Worm (Caenorhabditis elegans): Measurements from ENCODE around the gene sdf-9.

Gene sdf-9

DNA sequence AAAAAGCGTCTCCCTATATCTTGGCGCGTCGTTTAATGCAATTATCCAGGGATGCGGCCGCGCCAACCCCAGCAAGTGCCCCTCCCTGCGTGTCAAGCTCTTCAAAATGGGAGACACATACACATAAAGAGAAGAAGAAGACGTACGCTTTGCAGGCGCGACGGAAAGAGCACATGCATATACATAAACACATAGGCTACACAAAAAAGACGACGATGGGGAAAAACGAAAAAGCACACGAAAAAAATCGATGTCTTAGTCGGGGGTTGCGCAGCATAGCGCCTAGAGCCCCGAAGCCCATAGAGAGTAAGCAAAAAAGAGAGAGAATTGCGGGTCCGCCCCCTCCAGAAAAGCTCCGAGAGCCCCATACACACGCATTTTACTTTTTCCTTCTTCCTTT, 8.9 kb upstream of the sdf-9 start, which contains the start of gene tpan-1:
Gene tpan-1, plus strand, starts transcription at position 398 of the 400 bp plus-strand sequence.
- TF ChIP-seq egl-43 (GFP tag; IDR thresholded peaks at IDR 0.05), result no peak
- peak in 1 of 2 experiments; percentile 82 for TF ChIP-seq mdl-1 (tag; optimal IDR thresholded peaks at IDR 0.05)
- peak in 1 of 2 experiments; percentile 85 for TF ChIP-seq unc-62 (GFP tag; optimal IDR thresholded peaks at IDR 0.05 in 1 of 2)
- no peak for TF ChIP-seq unc-62 (tag; optimal IDR thresholded peaks at IDR 0.05)
- no peak for TF ChIP-seq D1046.2 (GFP tag; IDR thresholded peaks at IDR 0.05)
- TF ChIP-seq set-16 (GFP tag; IDR thresholded peaks at IDR 0.05), result no peak
- TF ChIP-seq saeg-2 (GFP tag; IDR thresholded peaks at IDR 0.05), result peak; percentile 50; the same call in 1 of the 2 replicates
- TF ChIP-seq ctbp-1 (GFP tag; IDR thresholded peaks at IDR 0.05), result peak; percentile 82; the same call in 1 of the 2 replicates
- TF ChIP-seq hif-1 (tag; optimal IDR thresholded peaks at IDR 0.05), result peak in 1 of 2 experiments; percentile 92
- peak; percentile 42 for TF ChIP-seq hlh-30 (tag; optimal IDR thresholded peaks at IDR 0.05; ENCODE audit: insufficient read depth)
- TF ChIP-seq lsy-2 (tag; optimal IDR thresholded peaks at IDR 0.05), result peak in 1 of 2 experiments; percentile 67
- no peak for TF ChIP-seq daf-16 (GFP tag; optimal IDR thresholded peaks at IDR 0.05)
- peak; percentile 3 for TF ChIP-seq daf-16 (tag; optimal IDR thresholded peaks at IDR 0.05)
- TF ChIP-seq rbr-2 (tag; optimal IDR thresholded peaks at IDR 0.05), result peak; percentile 84
- 0 out of 2 replicates have a peak, but pooled peaks have one; percentile 20 for TF ChIP-seq dmd-6 (GFP tag; IDR thresholded peaks at IDR 0.05)
- TF ChIP-seq ces-1 (GFP tag; optimal IDR thresholded peaks at IDR 0.05), result peak; percentile 50
- TF ChIP-seq fkh-10 (GFP tag; optimal IDR thresholded peaks at IDR 0.05), result peak; percentile 53
- TF ChIP-seq mep-1 (tag; optimal IDR thresholded peaks at IDR 0.05), result peak; percentile 65
- 0 out of 2 replicates have a peak, but pooled peaks have one; percentile 20 for TF ChIP-seq nhr-42 (GFP tag; IDR thresholded peaks at IDR 0.05)
- peak; percentile 72 for TF ChIP-seq hmg-1.1 (GFP tag; IDR thresholded peaks at IDR 0.05)
- TF ChIP-seq vab-7 (GFP tag; IDR thresholded peaks at IDR 0.05), result 0 out of 2 replicates have a peak, but pooled peaks have one; percentile 5
- TF ChIP-seq ZK337.2 (GFP tag; IDR thresholded peaks at IDR 0.05), result no peak
- no peak for TF ChIP-seq ceh-20 (GFP tag; IDR thresholded peaks at IDR 0.05)
- TF ChIP-seq nhr-11 (tag; optimal IDR thresholded peaks at IDR 0.05), result peak; percentile 32
- peak; percentile 3 for TF ChIP-seq F37D6.2 (tag; optimal IDR thresholded peaks at IDR 0.05)
- peak; percentile 32 for TF ChIP-seq mes-2 (tag; optimal IDR thresholded peaks at IDR 0.05; ENCODE audit: poor library complexity, severe bottlenecking)
- no peak for TF ChIP-seq Y75B8A.6 (GFP tag; IDR thresholded peaks at IDR 0.05)
- no peak for TF ChIP-seq lin-38 (GFP tag; IDR thresholded peaks at IDR 0.05)
- no peak for TF ChIP-seq jun-1 (tag; optimal IDR thresholded peaks at IDR 0.05)
- peak; percentile 78 for TF ChIP-seq aha-1 (tag)
- TF ChIP-seq duxl-1 (tag; optimal IDR thresholded peaks at IDR 0.05; ENCODE audit: poor library complexity), result no peak
- TF ChIP-seq dmd-9 (GFP tag; IDR thresholded peaks at IDR 0.05), result 0 out of 2 replicates have a peak, but pooled peaks have one; percentile 38
- TF ChIP-seq unc-39 (tag; optimal IDR thresholded peaks at IDR 0.05), result no peak

ce11 chrV:20790011-20790410, 8.0 kb upstream of the sdf-9 start, which contains the start of gene Y44A6D.1:
Gene Y44A6D.1, minus strand, starts transcription at chrV:20790033.
- TF ChIP-seq mdl-1 (tag; optimal IDR thresholded peaks at IDR 0.05) (no peak), egl-43 (GFP tag; IDR thresholded peaks at IDR 0.05) (0 out of 2 replicates have a peak, but pooled peaks have one; percentile 39), aha-1 (tag) (peak; percentile 84), lin-1 (GFP tag; IDR thresholded peaks at IDR 0.05) (no peak), aly-2 (tag; optimal IDR thresholded peaks at IDR 0.05) (no peak), dmd-6 (GFP tag; IDR thresholded peaks at IDR 0.05) (0 out of 2 replicates have a peak, but pooled peaks have one; percentile 7), lin-38 (GFP tag; IDR thresholded peaks at IDR 0.05) (0 out of 2 replicates have a peak, but pooled peaks have one; percentile 5), attf-4 (tag; optimal IDR thresholded peaks at IDR 0.05) (no peak), set-16 (GFP tag; IDR thresholded peaks at IDR 0.05) (peak; percentile 37; the same call in 1 of the 2 replicates), ceh-28 (tag; optimal IDR thresholded peaks at IDR 0.05) (no peak)

- TF ChIP-seq Y48G9A.11 (GFP tag; IDR thresholded peaks at IDR 0.05), result no peak
- no peak for TF ChIP-seq attf-4 (tag; optimal IDR thresholded peaks at IDR 0.05)
- no peak for TF ChIP-seq daf-8 (GFP tag; IDR thresholded peaks at IDR 0.05)
- no peak for TF ChIP-seq zip-11 (GFP tag; IDR thresholded peaks at IDR 0.05)
- TF ChIP-seq nhr-48 (tag; optimal IDR thresholded peaks at IDR 0.05), result no peak
- no peak for TF ChIP-seq daf-12 (tag; optimal IDR thresholded peaks at IDR 0.05)
- TF ChIP-seq aha-1 (tag), result peak; percentile 90
- no peak for TF ChIP-seq Y105C5A.15 (GFP tag; IDR thresholded peaks at IDR 0.05)
- no peak for TF ChIP-seq dmd-8 (GFP tag; IDR thresholded peaks at IDR 0.05)
- peak; percentile 5 for TF ChIP-seq dve-1 (tag; optimal IDR thresholded peaks at IDR 0.05; ENCODE audit: insufficient read depth)
- TF ChIP-seq dpl-1 (GFP tag; optimal IDR thresholded peaks at IDR 0.05), result no peak
- TF ChIP-seq zag-1 (tag; optimal IDR thresholded peaks at IDR 0.05), result peak; percentile 30
- TF ChIP-seq ceh-28 (tag; optimal IDR thresholded peaks at IDR 0.05), result no peak
- no peak for TF ChIP-seq nhr-25 (tag; optimal IDR thresholded peaks at IDR 0.05; ENCODE audit: borderline replicate concordance, insufficient read depth)
These were observed 7.4 kb upstream of the sdf-9 start for ce11 chrV:20790616-20791015.
